Worm (Caenorhabditis elegans): ENCODE results near the gene gln-3.

DNA sequence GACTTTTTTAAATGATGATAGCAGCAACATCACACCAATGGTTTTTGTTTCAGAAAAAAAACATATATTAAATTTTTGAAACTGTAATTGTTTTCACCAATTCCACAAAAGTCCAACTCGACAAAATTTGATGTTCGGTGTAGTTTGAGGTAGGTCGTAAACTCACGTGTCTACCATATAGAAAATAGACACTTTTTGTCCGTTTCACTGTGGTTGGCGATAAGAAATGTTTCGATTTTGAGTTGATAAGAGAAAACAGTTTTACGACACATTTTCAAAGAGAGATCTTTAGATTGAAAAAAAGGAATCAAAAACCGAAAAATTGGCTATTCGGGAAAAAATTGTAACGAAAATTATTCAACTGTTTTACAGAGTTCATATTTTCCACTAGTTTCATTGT is 8.0 kb upstream of the gln-3 start:
- no peak for TF ChIP-seq him-1 (tag; optimal IDR thresholded peaks at IDR 0.05)
- TF ChIP-seq W03F9.2 (tag; optimal IDR thresholded peaks at IDR 0.05): no peak
- TF ChIP-seq dao-5 (tag; optimal IDR thresholded peaks at IDR 0.05): no peak

All from whole organism, L4/young adult.